Worm (Caenorhabditis elegans): ENCODE results near the gene fbxa-94.

The fbxa-94 gene

ce11 chrV:15614534-15614933, 41.8 kb downstream of the fbxa-94 start:
- TF ChIP-seq unc-62 (GFP tag; optimal IDR thresholded peaks at IDR 0.05), result no peak

- no peak for TF ChIP-seq unc-62 (GFP tag; optimal IDR thresholded peaks at IDR 0.05)
These were observed 48.8 kb downstream of the fbxa-94 start, which contains the start of gene C55A1.1 for ce11 chrV:15621518-15621917. Gene C55A1.1 (plus strand): TSS chrV:15621818.

Data from whole organism, dauer.